Fruit fly (Drosophila melanogaster) whole organism, embryonic: ENCODE results near the gene Cpr30F.

Experiments used
- Abd-B ChIP-seq: fragments of 200-800 bp; sonication (Bioruptor generic); optimal IDR thresholded peaks from 2 replicates; lab custom pipeline; 2018; ENCODE audit warnings: missing biosample characterization, mild to moderate bottlenecking, missing genetic modification characterization, moderate library complexity
- Ada2b ChIP-seq: fragments of 200-800 bp; sonication (Bioruptor generic); IDR thresholded peaks from 2 replicates; pipeline ENCODE4 v1.3.6; 2022; ENCODE audit warnings: missing biosample characterization, missing genetic modification characterization
- Awh ChIP-seq: fragments of 200-800 bp; sonication (Bioruptor generic); IDR thresholded peaks from 2 replicates; pipeline ENCODE4, ENCODE4 v1.3.6; 2022; ENCODE audit warnings: missing biosample characterization, missing genetic modification characterization
- BEAF-32 ChIP-seq: fragments of 200-800 bp; sonication (Bioruptor generic); optimal IDR thresholded peaks from 3 replicates; lab custom pipeline; 2017; ENCODE audit warnings: missing biosample characterization, missing genetic modification characterization, mild to moderate bottlenecking, moderate library complexity, missing genetic modification reagents
- CG10209 ChIP-seq: fragments of 200-800 bp; sonication (Bioruptor generic); optimal IDR thresholded peaks from 3 replicates; lab custom pipeline; 2017; ENCODE audit warnings: missing biosample characterization, mild to moderate bottlenecking, missing genetic modification characterization, missing genetic modification reagents
- CG10431 ChIP-seq: fragments of 200-800 bp; sonication (Bioruptor generic); optimal IDR thresholded peaks from 3 replicates; lab custom pipeline; 2018; ENCODE audit warnings: missing biosample characterization, mild to moderate bottlenecking, missing genetic modification characterization
- CG10979 ChIP-seq: fragments of 200-800 bp; sonication (Bioruptor generic); optimal IDR thresholded peaks from 2 replicates; lab custom pipeline; 2018; ENCODE audit warnings: missing biosample characterization, mild to moderate bottlenecking, missing genetic modification characterization, moderate library complexity
- CG11247 ChIP-seq: fragments of 200-800 bp; sonication (Bioruptor generic); IDR thresholded peaks from 2 replicates; pipeline ENCODE4 v1.3.6; 2022; ENCODE audit warnings: missing biosample characterization, missing genetic modification characterization
- CG11456 ChIP-seq: fragments of 200-800 bp; sonication (Bioruptor generic); IDR thresholded peaks from 3 replicates; pipeline ENCODE4 v1.3.6; 2022; ENCODE audit warnings: missing biosample characterization, missing genetic modification characterization
- CG11560 ChIP-seq: fragments of 200-800 bp; sonication (Bioruptor generic); IDR thresholded peaks from 3 replicates; pipeline ENCODE4 v1.3.6; 2022; ENCODE audit warnings: missing biosample characterization, missing genetic modification characterization
- CG12391 ChIP-seq: fragments of 200-800 bp; sonication (Bioruptor generic); optimal IDR thresholded peaks from 3 replicates; lab custom pipeline; 2018; ENCODE audit warnings: missing biosample characterization, mild to moderate bottlenecking, missing genetic modification characterization, moderate library complexity
- CG12942 ChIP-seq: fragments of 200-800 bp; sonication (Bioruptor generic); optimal IDR thresholded peaks from 3 replicates; lab custom pipeline; 2016; ENCODE audit warnings: missing biosample characterization, missing genetic modification characterization
- CG14014 ChIP-seq: fragments of 200-800 bp; sonication (Bioruptor generic); IDR thresholded peaks from 2 replicates; pipeline ENCODE4 v1.3.6; 2022; ENCODE audit warnings: missing biosample characterization, missing genetic modification characterization
- CG15269 ChIP-seq: fragments of 200-800 bp; sonication (Bioruptor generic); optimal IDR thresholded peaks from 2 replicates; lab custom pipeline; 2018; ENCODE audit warnings: missing biosample characterization, mild to moderate bottlenecking, missing genetic modification characterization, moderate library complexity
- CG15514 ChIP-seq: fragments of 200-800 bp; sonication (Bioruptor generic); optimal IDR thresholded peaks from 3 replicates; lab custom pipeline; 2017; ENCODE audit warnings: missing biosample characterization, missing genetic modification characterization, mild to moderate bottlenecking, moderate library complexity, missing genetic modification reagents
- CG17385 ChIP-seq: fragments of 200-800 bp; sonication (Bioruptor generic); optimal IDR thresholded peaks from 3 replicates; lab custom pipeline; 2018; ENCODE audit warnings: missing biosample characterization, mild to moderate bottlenecking, missing genetic modification characterization
- CG17829 ChIP-seq: fragments of 200-800 bp; optimal IDR thresholded peaks from 2 replicates; lab custom pipeline; 2019; ENCODE audit warnings: missing biosample characterization, mild to moderate bottlenecking, missing genetic modification characterization, moderate library complexity
- CG18476 ChIP-seq: fragments of 200-800 bp; sonication (Bioruptor generic); optimal IDR thresholded peaks from 2 replicates; lab custom pipeline; 2016; ENCODE audit warnings: missing biosample characterization, mild to moderate bottlenecking, missing genetic modification characterization
- CG18599 ChIP-seq: fragments of 200-800 bp; sonication (Bioruptor generic); optimal IDR thresholded peaks from 3 replicates; lab custom pipeline; 2017; ENCODE audit warnings: missing biosample characterization, missing genetic modification characterization, mild to moderate bottlenecking, moderate library complexity, missing genetic modification reagents
- CG18619 ChIP-seq: fragments of 200-800 bp; sonication (Bioruptor generic); optimal IDR thresholded peaks from 3 replicates; lab custom pipeline; 2017; ENCODE audit warnings: missing biosample characterization, mild to moderate bottlenecking, missing genetic modification characterization
- CG32532 ChIP-seq: fragments of 200-800 bp; sonication (Bioruptor generic); IDR thresholded peaks from 2 replicates; pipeline ENCODE4 v1.3.6; 2022; ENCODE audit warnings: missing biosample characterization, missing genetic modification characterization
- CG33213 ChIP-seq: fragments of 200-800 bp; sonication (Bioruptor generic); optimal IDR thresholded peaks from 3 replicates; lab custom pipeline; 2016; ENCODE audit warnings: missing biosample characterization, missing genetic modification characterization
- CG34376 ChIP-seq: fragments of 200-800 bp; sonication (Bioruptor generic); optimal IDR thresholded peaks from 2 replicates; lab custom pipeline; 2018; ENCODE audit warnings: missing biosample characterization, mild to moderate bottlenecking, missing genetic modification characterization
- CG3838 ChIP-seq: fragments of 200-800 bp; sonication (Bioruptor generic); optimal IDR thresholded peaks from 3 replicates; lab custom pipeline; 2016; ENCODE audit warnings: missing biosample characterization, missing genetic modification characterization
- CG5180 ChIP-seq: fragments of 200-800 bp; sonication (Bioruptor generic); optimal IDR thresholded peaks from 3 replicates; lab custom pipeline; 2017; ENCODE audit warnings: missing biosample characterization, missing genetic modification characterization, mild to moderate bottlenecking, moderate library complexity, missing genetic modification reagents
- CG5245 ChIP-seq: fragments of 200-800 bp; sonication (Bioruptor generic); optimal IDR thresholded peaks from 3 replicates; lab custom pipeline; 2016; ENCODE audit warnings: missing biosample characterization, missing genetic modification characterization
- CG6272 ChIP-seq: fragments of 200-800 bp; sonication (Bioruptor generic); IDR thresholded peaks from 2 replicates; pipeline ENCODE4 v1.3.6; 2022; ENCODE audit warnings: missing biosample characterization, missing genetic modification characterization
- CG6854 ChIP-seq: fragments of 200-800 bp; sonication (Bioruptor generic); optimal IDR thresholded peaks from 3 replicates; lab custom pipeline; 2017; ENCODE audit warnings: missing biosample characterization, mild to moderate bottlenecking, missing genetic modification characterization
- CG7928 ChIP-seq: fragments of 200-800 bp; sonication (Bioruptor generic); optimal IDR thresholded peaks from 2 replicates; lab custom pipeline; 2017; ENCODE audit warnings: missing biosample characterization, mild to moderate bottlenecking, missing genetic modification characterization
- CG8359 ChIP-seq: fragments of 200-800 bp; sonication (Bioruptor generic); optimal IDR thresholded peaks from 2 replicates; lab custom pipeline; 2017; ENCODE audit warnings: missing biosample characterization, mild to moderate bottlenecking, missing genetic modification characterization, borderline replicate concordance
- Dfd ChIP-seq, 2 experiments: fragments of >200 bp; optimal IDR thresholded peaks; 2 replicates each; lab custom pipeline; 2017; ENCODE audit warnings: missing biosample characterization in 2 of 2, missing genetic modification characterization in 2 of 2
- HmgZ ChIP-seq: fragments of 200-800 bp; sonication (Bioruptor generic); optimal IDR thresholded peaks from 2 replicates; lab custom pipeline; 2018; ENCODE audit warnings: missing biosample characterization, mild to moderate bottlenecking, missing genetic modification characterization
- Rfx ChIP-seq: fragments of 200-800 bp; sonication (Bioruptor generic); IDR thresholded peaks from 2 replicates; pipeline ENCODE4 v1.3.6; 2022; ENCODE audit warnings: missing biosample characterization, missing genetic modification characterization
- Sry-β ChIP-seq: fragments of 200-800 bp; sonication (Bioruptor generic); optimal IDR thresholded peaks from 2 replicates; lab custom pipeline; 2018; ENCODE audit warnings: missing biosample characterization, mild to moderate bottlenecking, missing genetic modification characterization, moderate library complexity
- Stat92E ChIP-seq, 3 experiments: fragments of >200 bp in 2 of 3; fragments of 200-800 bp in 1 of 3; sonication (Bioruptor generic) in 1 of 3; optimal IDR thresholded peaks; 2 replicates each; lab custom pipeline; 2017 to 2019; ENCODE audit warnings: missing biosample characterization in 3 of 3, missing genetic modification characterization in 3 of 3, mild to moderate bottlenecking in 1 of 3, moderate library complexity in 1 of 3
- ac ChIP-seq: fragments of 200-800 bp; sonication (Bioruptor generic); optimal IDR thresholded peaks from 3 replicates; lab custom pipeline; 2017; ENCODE audit warnings: missing biosample characterization, mild to moderate bottlenecking, missing genetic modification characterization
- chinmo ChIP-seq: fragments of 200-800 bp; sonication (Bioruptor generic); IDR thresholded peaks from 4 replicates; pipeline ENCODE4 v1.3.6; 2022; ENCODE audit warnings: missing biosample characterization, missing genetic modification characterization; ENCODE audit not compliant: partially characterized antibody
- dati ChIP-seq: fragments of 200-800 bp; sonication (Bioruptor generic); IDR thresholded peaks from 2 replicates; pipeline ENCODE4 v1.3.6; 2022; ENCODE audit warnings: missing biosample characterization, missing genetic modification characterization
- gem ChIP-seq: fragments of 200-800 bp; sonication (Bioruptor generic); optimal IDR thresholded peaks from 2 replicates; lab custom pipeline; 2019; ENCODE audit warnings: missing biosample characterization, mild to moderate bottlenecking, missing genetic modification characterization, moderate library complexity
- jigr1 ChIP-seq: fragments of 200-800 bp; sonication (Bioruptor generic); IDR thresholded peaks from 3 replicates; pipeline ENCODE4 v1.3.6; 2022; ENCODE audit warnings: missing biosample characterization, missing genetic modification characterization
- lab ChIP-seq: fragments of 200-800 bp; sonication (Bioruptor generic); optimal IDR thresholded peaks from 3 replicates; lab custom pipeline; 2017; ENCODE audit warnings: missing biosample characterization, missing genetic modification characterization, mild to moderate bottlenecking, moderate library complexity, missing genetic modification reagents
- onecut ChIP-seq: fragments of 200-800 bp; sonication (Bioruptor generic); IDR thresholded peaks from 2 replicates; pipeline ENCODE4 v1.3.6; 2022; ENCODE audit warnings: missing biosample characterization, missing genetic modification characterization
- otp ChIP-seq: fragments of 200-800 bp; sonication (Bioruptor generic); IDR thresholded peaks from 3 replicates; pipeline ENCODE4, ENCODE4 v1.3.6; 2022; ENCODE audit warnings: missing biosample characterization, missing genetic modification characterization
- sob ChIP-seq: fragments of 200-800 bp; sonication (Bioruptor generic); IDR thresholded peaks from 2 replicates; pipeline ENCODE4 v1.3.6; 2022; ENCODE audit warnings: missing biosample characterization, missing genetic modification characterization
- sug ChIP-seq: fragments of 200-800 bp; optimal IDR thresholded peaks from 2 replicates; lab custom pipeline; 2019; ENCODE audit warnings: missing biosample characterization, mild to moderate bottlenecking, missing genetic modification characterization, moderate library complexity
- tup ChIP-seq: fragments of 200-800 bp; sonication (Bioruptor generic); optimal IDR thresholded peaks from 2 replicates; lab custom pipeline; 2016; ENCODE audit warnings: missing biosample characterization, mild to moderate bottlenecking, missing genetic modification characterization, moderate library complexity
- wdn ChIP-seq: fragments of 200-800 bp; sonication (Bioruptor generic); IDR thresholded peaks from 2 replicates; pipeline ENCODE4 v1.3.6; 2022; ENCODE audit warnings: missing biosample characterization, missing genetic modification characterization

The Cpr30F gene

DNA sequence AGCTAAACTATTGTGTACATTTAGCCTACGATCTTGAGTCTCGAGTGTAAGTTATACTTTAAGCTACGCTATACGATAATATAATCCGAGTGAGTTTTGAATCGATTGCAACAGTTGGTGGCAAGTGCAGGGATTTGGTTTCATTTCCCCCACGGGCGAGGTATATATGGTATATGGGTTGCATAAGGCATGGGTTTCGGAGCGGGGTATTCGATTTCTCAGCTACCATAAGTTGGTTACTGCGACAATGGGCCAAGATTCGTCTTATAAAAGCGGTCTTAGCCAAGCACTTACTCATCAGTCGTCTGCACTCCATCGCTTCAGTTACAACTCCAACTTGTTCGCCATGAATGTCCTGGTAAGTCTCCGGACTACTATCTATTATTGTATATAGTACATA is 2.7 kb downstream of the Cpr30F start, which contains the start of gene CG42367:
TSS of gene CG42367 (plus strand) at position 301 of the 400 bp plus-strand sequence.
- no peak for TF ChIP-seq Stat92E (GFP tag; optimal IDR thresholded peaks at IDR 0.05; lab: Kevin White, UChicago)
- TF ChIP-seq CG18599 (GFP tag; lab: Kevin White, UChicago), result no peak
- no peak for TF ChIP-seq dati (GFP tag; lab: Robert Waterston, UW)
- TF ChIP-seq CG33213 (GFP tag; lab: Kevin White, UChicago), result no peak
- no peak for TF ChIP-seq ac (GFP tag; lab: Kevin White, UChicago)
- TF ChIP-seq sug (tag; lab: Kevin White, UChicago), result no peak
- TF ChIP-seq wdn (GFP tag; lab: Robert Waterston, UW), result no peak
- TF ChIP-seq CG10979 (tag; lab: Kevin White, UChicago), result no peak
- no peak for TF ChIP-seq CG8359 (GFP tag; lab: Kevin White, UChicago)
- no peak for TF ChIP-seq CG10209 (GFP tag; lab: Kevin White, UChicago)
- no peak for TF ChIP-seq BEAF-32
- no peak for TF ChIP-seq CG5180 (GFP tag; lab: Kevin White, UChicago)
- no peak for TF ChIP-seq Awh (GFP tag; lab: Robert Waterston, UW)
- no peak for TF ChIP-seq Dfd (GFP tag; optimal IDR thresholded peaks at IDR 0.05; lab: Kevin White, UChicago)
- no peak for TF ChIP-seq CG34376 (GFP tag; lab: Kevin White, UChicago)
- TF ChIP-seq sob (GFP tag; lab: Robert Waterston, UW), result no peak

- TF ChIP-seq CG12942, result no peak
- no peak for TF ChIP-seq tup (GFP tag; lab: Kevin White, UChicago)
- peak; percentile 32; the same call in 1 of the 2 replicates for TF ChIP-seq Rfx (GFP tag; lab: Robert Waterston, UW)
- 0 out of 3 replicates have a peak, but pooled peaks have one; percentile 33 for TF ChIP-seq CG11456 (GFP tag; lab: Robert Waterston, UW)
- TF ChIP-seq CG11560 (tag; lab: Robert Waterston, UW), result 0 out of 3 replicates have a peak, but pooled peaks have one; percentile 28
- TF ChIP-seq lab (GFP tag; lab: Kevin White, UChicago), result no peak
- 0 out of 2 replicates have a peak, but pooled peaks have one; percentile 33 for TF ChIP-seq CG11247 (GFP tag; lab: Robert Waterston, UW)
- no peak for TF ChIP-seq CG6272
- TF ChIP-seq CG17385 (GFP tag; lab: Kevin White, UChicago), result no peak
- no peak for TF ChIP-seq CG18619 (GFP tag; lab: Kevin White, UChicago)
These were observed 8.2 kb downstream of the Cpr30F start, which contains the start of the genes TbCMF46 and CG42366 for dm6 chr2L:9924765-9925164. Gene TbCMF46, minus strand, starts transcription at chr2L:9924865. Gene CG42366, plus strand, starts transcription at chr2L:9925161.

DNA sequence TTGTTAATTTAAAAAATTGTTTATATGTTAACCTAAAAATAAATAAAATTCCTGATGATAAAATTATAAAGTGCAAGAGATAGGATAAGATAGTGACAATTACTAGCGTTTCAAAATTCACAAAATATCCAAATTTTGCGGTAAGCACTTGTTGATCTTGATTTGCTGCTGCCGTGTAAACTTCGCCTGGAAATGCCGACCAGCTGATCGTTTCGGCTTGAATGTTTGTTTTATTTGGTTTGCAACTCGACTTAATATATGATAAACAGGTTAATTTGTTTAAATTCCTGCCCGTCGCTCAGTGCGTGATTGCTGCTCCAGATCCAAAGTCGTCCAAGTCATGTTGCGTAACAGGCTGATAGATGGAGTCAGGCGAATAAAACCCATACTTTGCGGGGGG is 11.6 kb downstream of the Cpr30F start, which contains the start of gene CG4592:
TSS of gene CG4592 (plus strand) at position 233 of the 400 bp plus-strand sequence.
- peak; percentile 48 for TF ChIP-seq CG5245 (GFP tag; lab: Kevin White, UChicago)
- no peak for TF ChIP-seq tup (GFP tag; lab: Kevin White, UChicago)
- TF ChIP-seq chinmo, result no peak
- peak; percentile 46 for TF ChIP-seq CG15514 (GFP tag; lab: Kevin White, UChicago)
- TF ChIP-seq HmgZ (tag; lab: Kevin White, UChicago), result peak; percentile 63
- TF ChIP-seq CG12391, result peak; percentile 70
- no peak for TF ChIP-seq gem (tag; lab: Kevin White, UChicago)
- TF ChIP-seq Ada2b, result peak; percentile 66
- peak; percentile 65 for TF ChIP-seq CG17829 (tag; lab: Kevin White, UChicago)
- no peak for TF ChIP-seq CG15269 (tag; lab: Kevin White, UChicago)
- peak; percentile 63 for TF ChIP-seq onecut (GFP tag; lab: Robert Waterston, UW)
- peak; percentile 46 for TF ChIP-seq CG6854 (GFP tag; lab: Kevin White, UChicago)
- peak; percentile 66 for TF ChIP-seq CG32532
- peak; percentile 5 for TF ChIP-seq CG3838 (GFP tag; lab: Kevin White, UChicago)
- TF ChIP-seq jigr1 (GFP tag; lab: Robert Waterston, UW), result no peak
- no peak for TF ChIP-seq Abd-B (GFP tag; lab: Kevin White, UChicago)
- TF ChIP-seq otp (GFP tag; lab: Robert Waterston, UW), result peak; percentile 67; the same call in 1 of the 3 replicates
- TF ChIP-seq CG18476 (GFP tag; lab: Kevin White, UChicago), result peak; percentile 39
- TF ChIP-seq CG14014 (GFP tag; lab: Robert Waterston, UW), result peak; percentile 67; the same call in 1 of the 2 replicates
- no peak for TF ChIP-seq CG10431 (GFP tag; lab: Kevin White, UChicago)
- no peak for TF ChIP-seq CG7928 (GFP tag; lab: Kevin White, UChicago)
- no peak for TF ChIP-seq Sry-β (GFP tag; lab: Kevin White, UChicago)
